Worm (Caenorhabditis elegans): ENCODE measurements around the gene unc-23.

ce11 chrV:8928967-8929366, 7.2 kb upstream of the unc-23 start, which contains the start of gene H14N18.4:
- no peak for TF ChIP-seq F13C5.2 (tag; optimal IDR thresholded peaks at IDR 0.05)
- TF ChIP-seq ama-1 (optimal IDR thresholded peaks at IDR 0.05) = no peak
- TF ChIP-seq pes-1 (GFP tag; IDR thresholded peaks at IDR 0.05) = no peak
- no peak for TF ChIP-seq sea-1 (GFP tag; conservative IDR thresholded peaks at IDR 0.05)
- no peak for TF ChIP-seq tbx-37 (GFP tag; conservative IDR thresholded peaks at IDR 0.05)
- no peak for TF ChIP-seq ceh-36 (tag; optimal IDR thresholded peaks at IDR 0.05)
- no peak for TF ChIP-seq B0310.2 (tag; optimal IDR thresholded peaks at IDR 0.05)
- TF ChIP-seq flt-1 (GFP tag; IDR thresholded peaks at IDR 0.05) = no peak
- TF ChIP-seq ets-7 (tag; optimal IDR thresholded peaks at IDR 0.05) = no peak

Measured in whole organism, early embryonic.